Fruit fly (Drosophila melanogaster) whole organism, embryonic: Measurements from ENCODE around the gene SsRbeta.

Experiments
- Awh ChIP-seq: fragments of 200-800 bp; sonication (Bioruptor generic); IDR thresholded peaks from 2 replicates; pipeline ENCODE4, ENCODE4 v1.3.6; 2022; ENCODE audit warnings: missing biosample characterization, missing genetic modification characterization
- CG10147 ChIP-seq: fragments of 200-800 bp; sonication (Bioruptor generic); optimal IDR thresholded peaks from 2 replicates; lab custom pipeline; 2019; ENCODE audit warnings: missing biosample characterization, mild to moderate bottlenecking, missing genetic modification characterization, moderate library complexity
- CG10959 ChIP-seq: fragments of 200-800 bp; sonication (Bioruptor generic); IDR thresholded peaks from 2 replicates; pipeline ENCODE4 v1.3.6; 2022; ENCODE audit warnings: missing biosample characterization, missing genetic modification characterization
- CG12236 ChIP-seq: fragments of 200-800 bp; sonication (Bioruptor generic); optimal IDR thresholded peaks from 2 replicates; lab custom pipeline; 2016; ENCODE audit warnings: missing biosample characterization, missing genetic modification characterization
- CG12391 ChIP-seq: fragments of 200-800 bp; sonication (Bioruptor generic); optimal IDR thresholded peaks from 3 replicates; lab custom pipeline; 2018; ENCODE audit warnings: missing biosample characterization, mild to moderate bottlenecking, missing genetic modification characterization, moderate library complexity
- CG13296 ChIP-seq: fragments of 200-800 bp; sonication (Bioruptor generic); optimal IDR thresholded peaks from 3 replicates; lab custom pipeline; 2018; ENCODE audit warnings: missing biosample characterization, mild to moderate bottlenecking, missing genetic modification characterization
- CG13775 ChIP-seq: fragments of 200-800 bp; sonication (Bioruptor generic); optimal IDR thresholded peaks from 3 replicates; lab custom pipeline; 2017; ENCODE audit warnings: missing biosample characterization, mild to moderate bottlenecking, missing genetic modification characterization
- CG13894 ChIP-seq: fragments of 200-800 bp; sonication (Bioruptor generic); optimal IDR thresholded peaks from 3 replicates; lab custom pipeline; 2018; ENCODE audit warnings: missing biosample characterization, mild to moderate bottlenecking, missing genetic modification characterization, moderate library complexity
- CG14014 ChIP-seq: fragments of 200-800 bp; sonication (Bioruptor generic); IDR thresholded peaks from 2 replicates; pipeline ENCODE4 v1.3.6; 2022; ENCODE audit warnings: missing biosample characterization, missing genetic modification characterization
- CG14667 ChIP-seq: fragments of 200-800 bp; sonication (Bioruptor generic); IDR thresholded peaks from 2 replicates; pipeline ENCODE4 v1.3.6; 2022; ENCODE audit warnings: missing biosample characterization, missing genetic modification characterization
- CG15269 ChIP-seq: fragments of 200-800 bp; sonication (Bioruptor generic); optimal IDR thresholded peaks from 2 replicates; lab custom pipeline; 2018; ENCODE audit warnings: missing biosample characterization, mild to moderate bottlenecking, missing genetic modification characterization, moderate library complexity
- CG16863 ChIP-seq: fragments of 200-800 bp; sonication (Bioruptor generic); optimal IDR thresholded peaks from 3 replicates; lab custom pipeline; 2016; ENCODE audit warnings: missing biosample characterization, missing genetic modification characterization
- CG18619 ChIP-seq: fragments of 200-800 bp; sonication (Bioruptor generic); optimal IDR thresholded peaks from 3 replicates; lab custom pipeline; 2017; ENCODE audit warnings: missing biosample characterization, mild to moderate bottlenecking, missing genetic modification characterization
- CG2712 ChIP-seq: fragments of 200-800 bp; optimal IDR thresholded peaks from 3 replicates; lab custom pipeline; 2019; ENCODE audit warnings: missing biosample characterization, mild to moderate bottlenecking, missing genetic modification characterization, moderate library complexity
- CG30403 ChIP-seq: fragments of 200-800 bp; sonication (Bioruptor generic); optimal IDR thresholded peaks from 3 replicates; lab custom pipeline; 2016; ENCODE audit warnings: missing biosample characterization, missing genetic modification characterization
- CG3726 ChIP-seq: fragments of 200-800 bp; sonication (Bioruptor generic); IDR thresholded peaks from 3 replicates; pipeline ENCODE4, ENCODE4 v1.3.6; 2022; ENCODE audit warnings: missing biosample characterization, missing genetic modification characterization
- CG4730 ChIP-seq: fragments of 200-800 bp; sonication (Bioruptor generic); IDR thresholded peaks from 2 replicates; pipeline ENCODE4 v1.3.6; 2022; ENCODE audit warnings: missing biosample characterization, missing genetic modification characterization
- CG4820 ChIP-seq: fragments of 200-800 bp; sonication (Bioruptor generic); optimal IDR thresholded peaks from 3 replicates; lab custom pipeline; 2016; ENCODE audit warnings: missing biosample characterization, missing genetic modification characterization
- CG4854 ChIP-seq: fragments of 200-800 bp; sonication (Bioruptor generic); optimal IDR thresholded peaks from 2 replicates; lab custom pipeline; 2016; ENCODE audit warnings: missing biosample characterization, missing genetic modification characterization, inconsistent platforms
- CG7839 ChIP-seq: fragments of 200-800 bp; sonication (Bioruptor generic); optimal IDR thresholded peaks from 3 replicates; lab custom pipeline; 2018; ENCODE audit warnings: missing biosample characterization, mild to moderate bottlenecking, missing genetic modification characterization, moderate library complexity
- CG8924 ChIP-seq: fragments of 200-800 bp; optimal IDR thresholded peaks from 3 replicates; lab custom pipeline; 2019; ENCODE audit warnings: missing biosample characterization, mild to moderate bottlenecking, missing genetic modification characterization, moderate library complexity
- Chrac-16 ChIP-seq: fragments of 200-800 bp; sonication (Bioruptor generic); optimal IDR thresholded peaks from 3 replicates; lab custom pipeline; 2016; ENCODE audit warnings: missing biosample characterization, missing genetic modification characterization
- Dbx ChIP-seq: fragments of 200-800 bp; sonication (Bioruptor generic); IDR thresholded peaks from 3 replicates; pipeline ENCODE4 v1.3.6; 2022; ENCODE audit warnings: missing biosample characterization, missing genetic modification characterization
- Hmx ChIP-seq: fragments of 200-800 bp; sonication (Bioruptor generic); optimal IDR thresholded peaks from 2 replicates; lab custom pipeline; 2016; ENCODE audit warnings: missing biosample characterization, missing genetic modification characterization
- Hsf ChIP-seq: fragments of 200-800 bp; sonication (Bioruptor generic); optimal IDR thresholded peaks from 3 replicates; lab custom pipeline; 2016; ENCODE audit warnings: missing biosample characterization, missing genetic modification characterization
- Mrtf ChIP-seq: fragments of 200-800 bp; sonication (Bioruptor generic); IDR thresholded peaks from 3 replicates; pipeline ENCODE4 v1.3.6; 2022; ENCODE audit warnings: missing biosample characterization, missing genetic modification characterization
- Nf-YB ChIP-seq: fragments of 200-800 bp; sonication (Bioruptor generic); optimal IDR thresholded peaks from 3 replicates; lab custom pipeline; 2019; ENCODE audit warnings: missing biosample characterization, mild to moderate bottlenecking, missing genetic modification characterization, moderate library complexity
- PHDP ChIP-seq: fragments of 200-800 bp; sonication (Bioruptor generic); optimal IDR thresholded peaks from 3 replicates; lab custom pipeline; 2018; ENCODE audit warnings: missing biosample characterization, mild to moderate bottlenecking, missing genetic modification characterization, moderate library complexity
- Poxn ChIP-seq: fragments of 200-800 bp; sonication (Bioruptor generic); IDR thresholded peaks from 2 replicates; pipeline ENCODE4 v1.3.6; 2022; ENCODE audit warnings: missing biosample characterization, missing genetic modification characterization
- Side ChIP-seq: fragments of 200-800 bp; sonication (Bioruptor generic); optimal IDR thresholded peaks from 2 replicates; lab custom pipeline; 2016; ENCODE audit warnings: missing biosample characterization, missing genetic modification characterization
- Usf ChIP-seq: fragments of 200-800 bp; sonication (Bioruptor generic); optimal IDR thresholded peaks from 2 replicates; lab custom pipeline; 2017; ENCODE audit warnings: missing genotype, missing biosample characterization, missing genetic modification characterization
- al ChIP-seq: fragments of 200-800 bp; sonication (Bioruptor generic); IDR thresholded peaks from 2 replicates; pipeline ENCODE4 v1.3.6; 2022; ENCODE audit warnings: missing biosample characterization, missing genetic modification characterization
- aop ChIP-seq: fragments of 200-800 bp; sonication (Bioruptor generic); IDR thresholded peaks from 2 replicates; pipeline ENCODE4 v1.3.6; 2022; ENCODE audit warnings: missing biosample characterization, missing genetic modification characterization
- chinmo ChIP-seq: fragments of 200-800 bp; sonication (Bioruptor generic); IDR thresholded peaks from 4 replicates; pipeline ENCODE4 v1.3.6; 2022; ENCODE audit warnings: missing biosample characterization, missing genetic modification characterization; ENCODE audit not compliant: partially characterized antibody
- dpn ChIP-seq, 2 experiments: fragments of 200-800 bp; sonication (Bioruptor generic); optimal IDR thresholded peaks; 3 replicates each; lab custom pipeline; 2016; ENCODE audit warnings: missing biosample characterization in 2 of 2, missing genetic modification characterization in 2 of 2
- eve ChIP-seq, 2 experiments: fragments of >200 bp; optimal IDR thresholded peaks; 2 replicates each; lab custom pipeline; 2017; ENCODE audit warnings: missing biosample characterization in 2 of 2, missing genetic modification characterization in 2 of 2
- gem ChIP-seq: fragments of 200-800 bp; sonication (Bioruptor generic); optimal IDR thresholded peaks from 2 replicates; lab custom pipeline; 2019; ENCODE audit warnings: missing biosample characterization, mild to moderate bottlenecking, missing genetic modification characterization, moderate library complexity
- gsb-n ChIP-seq: fragments of 200-800 bp; sonication (Bioruptor generic); optimal IDR thresholded peaks from 3 replicates; lab custom pipeline; 2018; ENCODE audit warnings: missing biosample characterization, mild to moderate bottlenecking, missing genetic modification characterization
- ind ChIP-seq: fragments of 200-800 bp; sonication (Bioruptor generic); optimal IDR thresholded peaks from 3 replicates; lab custom pipeline; 2016; ENCODE audit warnings: missing biosample characterization, missing genetic modification characterization
- jing ChIP-seq: fragments of 200-800 bp; sonication (Bioruptor generic); optimal IDR thresholded peaks from 2 replicates; lab custom pipeline; 2018; ENCODE audit warnings: missing biosample characterization, mild to moderate bottlenecking, missing genetic modification characterization
- nmo ChIP-seq: fragments of 200-800 bp; sonication (Bioruptor generic); optimal IDR thresholded peaks from 2 replicates; lab custom pipeline; 2018; ENCODE audit warnings: missing biosample characterization, mild to moderate bottlenecking, missing genetic modification characterization, moderate library complexity
- pan ChIP-seq, 4 experiments: fragments of >200 bp in 3 of 4; fragments of 200-800 bp in 1 of 4; sonication (Bioruptor generic) in 1 of 4; optimal IDR thresholded peaks in 3 of 4; IDR thresholded peaks in 1 of 4; 2 replicates each; pipeline versions ENCODE4 v1.3.6 to Lab custom; 2017 to 2022; ENCODE audit warnings: missing biosample characterization in 2 of 4, missing genetic modification characterization in 2 of 4, mixed read lengths in 1 of 4
- ranshi ChIP-seq: fragments of 200-800 bp; sonication (Bioruptor generic); IDR thresholded peaks from 2 replicates; pipeline ENCODE4 v1.3.6; 2022; ENCODE audit warnings: missing biosample characterization, missing genetic modification characterization
- rib ChIP-seq: fragments of 200-800 bp; sonication (Bioruptor generic); IDR thresholded peaks from 2 replicates; pipeline ENCODE4 v1.3.6; 2022; ENCODE audit warnings: missing biosample characterization, missing genetic modification characterization
- row ChIP-seq: fragments of 200-800 bp; sonication (Bioruptor generic); IDR thresholded peaks from 3 replicates; pipeline ENCODE4 v1.3.6; 2022; ENCODE audit warnings: missing biosample characterization, missing genetic modification characterization
- slp2 ChIP-seq: fragments of 200-800 bp; sonication (Bioruptor generic); optimal IDR thresholded peaks from 2 replicates; lab custom pipeline; 2016; ENCODE audit warnings: missing biosample characterization, missing genetic modification characterization
- sob ChIP-seq: fragments of 200-800 bp; sonication (Bioruptor generic); IDR thresholded peaks from 2 replicates; pipeline ENCODE4 v1.3.6; 2022; ENCODE audit warnings: missing biosample characterization, missing genetic modification characterization
- tx ChIP-seq: fragments of 200-800 bp; sonication (Bioruptor generic); optimal IDR thresholded peaks from 2 replicates; lab custom pipeline; 2016; ENCODE audit warnings: missing biosample characterization, missing genetic modification characterization

Gene SsRbeta

dm6 chr3L:16165356-16166168 is 36.1 kb downstream of the SsRbeta start (continued):
- TF ChIP-seq CG14014 (GFP tag; lab: Robert Waterston, UW) (peak; percentile 6; the same call in 1 of the 2 replicates), Dbx (GFP tag; lab: Robert Waterston, UW) (peak; percentile 62; the same call in 2 of the 3 replicates), al (GFP tag; lab: Robert Waterston, UW) (peak; percentile 73), CG13296 (GFP tag; lab: Kevin White, UChicago) (no peak), jing (GFP tag; lab: Kevin White, UChicago) (peak; percentile 6), CG18619 (peak; percentile 22), gsb-n (no peak), CG4730 (GFP tag; lab: Robert Waterston, UW) (no peak), Mrtf (GFP tag; lab: Robert Waterston, UW) (peak; percentile 58; the same call in 1 of the 3 replicates), tx (GFP tag; lab: Kevin White, UChicago) (peak; percentile 22), Hmx (GFP tag; lab: Kevin White, UChicago) (peak; percentile 10), eve (GFP tag; optimal IDR thresholded peaks at IDR 0.05; lab: Kevin White, UChicago) (peak in 1 of 2 experiments; percentile 2), CG13775 (GFP tag; lab: Kevin White, UChicago) (peak; percentile 25), CG4854 (GFP tag; lab: Kevin White, UChicago) (peak; percentile 53), CG16863 (GFP tag; lab: Kevin White, UChicago) (peak; percentile 12), Awh (0 out of 2 replicates have a peak, but pooled peaks have one; percentile 25), ranshi (0 out of 2 replicates have a peak, but pooled peaks have one; percentile 21), CG14667 (no peak), CG3726 (GFP tag; lab: Robert Waterston, UW) (no peak), sob (peak; percentile 39; the same call in 1 of the 2 replicates), CG10959 (GFP tag; lab: Robert Waterston, UW) (no peak), Side (GFP tag; lab: Kevin White, UChicago) (peak; percentile 22), row (peak; percentile 51), CG12391 (tag; lab: Kevin White, UChicago) (peak; percentile 25), chinmo (GFP tag; lab: Robert Waterston, UW) (peak; percentile 71; the same call in 2 of the 4 replicates), CG13894 (tag; lab: Kevin White, UChicago) (no peak), CG15269 (tag; lab: Kevin White, UChicago) (peak; percentile 42), Chrac-16 (GFP tag; lab: Kevin White, UChicago) (peak; percentile 39), PHDP (tag; lab: Kevin White, UChicago) (peak; percentile 34), Nf-YB (GFP tag; lab: Kevin White, UChicago) (peak; percentile 5), aop (GFP tag; lab: Robert Waterston, UW) (no peak), CG7839 (tag; lab: Kevin White, UChicago) (peak; percentile 53), Usf (peak; percentile 65), CG10147 (GFP tag; lab: Kevin White, UChicago) (peak; percentile 68), CG12236 (GFP tag; lab: Kevin White, UChicago) (peak; percentile 1), ind (GFP tag; lab: Kevin White, UChicago) (peak; percentile 56), CG4820 (peak; percentile 3), dpn (GFP tag; optimal IDR thresholded peaks at IDR 0.05; lab: Kevin White, UChicago) (peak; percentile 44 to 60), rib (peak; percentile 66; the same call in 1 of the 2 replicates), Hsf (GFP tag; lab: Kevin White, UChicago) (peak; percentile 57), nmo (GFP tag; lab: Kevin White, UChicago) (peak; percentile 26), slp2 (GFP tag; lab: Kevin White, UChicago) (no peak), pan (optimal IDR thresholded peaks at IDR 0.05; lab: Kevin White, UChicago) (no peak), pan (GFP tag; optimal IDR thresholded peaks at IDR 0.05 in 1 of 2, IDR thresholded peaks at IDR 0.05 in 1 of 2) (peak in 1 of 2 experiments; percentile 39), gem (peak; percentile 64), CG8924 (peak; percentile 36), CG2712 (peak; percentile 22), CG30403 (peak; percentile 66), Poxn (GFP tag; lab: Robert Waterston, UW) (no peak)
